Fruit fly (Drosophila melanogaster): ENCODE measurements around the gene Rca1.

DNA sequence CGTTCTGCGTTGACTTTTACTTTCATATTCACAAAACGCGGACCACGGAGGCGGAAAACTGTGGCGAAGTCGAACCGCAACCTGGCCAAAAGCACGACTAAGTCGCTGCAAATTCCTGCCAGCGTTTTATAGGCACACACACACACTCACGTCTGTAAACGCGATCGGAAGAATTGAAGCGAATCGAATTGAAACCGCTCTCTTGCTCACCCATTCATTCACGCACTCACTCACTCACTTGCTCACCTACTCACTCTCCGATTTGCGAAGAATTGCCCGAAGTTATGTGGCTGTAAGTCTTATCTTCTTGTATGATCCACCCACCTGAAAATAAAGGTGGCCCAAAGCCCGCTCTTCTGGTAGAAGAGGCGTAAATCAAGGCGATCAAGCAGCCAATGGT, 18.2 kb downstream of the Rca1 start, which contains the start of gene Nha1:
- TF ChIP-seq psq (optimal IDR thresholded peaks at IDR 0.05) (no peak), h (optimal IDR thresholded peaks at IDR 0.05) (no peak)

Data from Kc167 (cell line).